Fruit fly (Drosophila melanogaster): Measurements from ENCODE around the gene AttD.

dm6 chr3R:17596236-17596635 lies 28.8 kb upstream of the AttD start, which contains the start of gene CG7606:
- no peak for TF ChIP-seq CG8478 (optimal IDR thresholded peaks at IDR 0.05)
- TF ChIP-seq CTCF (optimal IDR thresholded peaks at IDR 0.05): no peak

Measured in S2 (cell line).